Fruit fly (Drosophila melanogaster) whole organism, embryonic: ENCODE data around the gene SMC5.

ENCODE experiments used
- Aef1 ChIP-seq: fragments of 200-800 bp; sonication (Bioruptor generic); IDR thresholded peaks from 3 replicates; pipeline ENCODE4 v1.3.6; 2022; ENCODE audit warnings: missing biosample characterization, missing genetic modification characterization
- BEAF-32 ChIP-seq: fragments of 200-800 bp; sonication (Bioruptor generic); optimal IDR thresholded peaks from 3 replicates; lab custom pipeline; 2017; ENCODE audit warnings: missing biosample characterization, missing genetic modification characterization, mild to moderate bottlenecking, moderate library complexity, missing genetic modification reagents
- C15 ChIP-seq: fragments of 200-800 bp; sonication (Bioruptor generic); IDR thresholded peaks from 3 replicates; pipeline ENCODE4 v1.3.6; 2022; ENCODE audit warnings: missing biosample characterization, missing genetic modification characterization
- CG10366 ChIP-seq: fragments of 200-800 bp; sonication (Bioruptor generic); IDR thresholded peaks from 2 replicates; pipeline ENCODE4 v1.3.6; 2022; ENCODE audit warnings: missing biosample characterization, missing genetic modification characterization
- CG10979 ChIP-seq: fragments of 200-800 bp; sonication (Bioruptor generic); optimal IDR thresholded peaks from 2 replicates; lab custom pipeline; 2018; ENCODE audit warnings: missing biosample characterization, mild to moderate bottlenecking, missing genetic modification characterization, moderate library complexity
- CG12071 ChIP-seq: fragments of 200-800 bp; sonication (Bioruptor generic); optimal IDR thresholded peaks from 3 replicates; lab custom pipeline; 2018; ENCODE audit warnings: missing biosample characterization, mild to moderate bottlenecking, missing genetic modification characterization
- CG12104 ChIP-seq: fragments of 200-800 bp; sonication (Bioruptor generic); optimal IDR thresholded peaks from 3 replicates; lab custom pipeline; 2016; ENCODE audit warnings: missing biosample characterization, missing genetic modification characterization
- CG14710 ChIP-seq: fragments of 200-800 bp; sonication (Bioruptor generic); optimal IDR thresholded peaks from 3 replicates; lab custom pipeline; 2019; ENCODE audit warnings: missing biosample characterization, mild to moderate bottlenecking, missing genetic modification characterization, moderate library complexity
- CG15011 ChIP-seq: fragments of 200-800 bp; sonication (Bioruptor generic); optimal IDR thresholded peaks from 3 replicates; lab custom pipeline; 2018; ENCODE audit warnings: missing biosample characterization, mild to moderate bottlenecking, missing genetic modification characterization
- CG15514 ChIP-seq: fragments of 200-800 bp; sonication (Bioruptor generic); optimal IDR thresholded peaks from 3 replicates; lab custom pipeline; 2017; ENCODE audit warnings: missing biosample characterization, missing genetic modification characterization, mild to moderate bottlenecking, moderate library complexity, missing genetic modification reagents
- CG1603 ChIP-seq: fragments of 200-800 bp; sonication (Bioruptor generic); optimal IDR thresholded peaks from 2 replicates; lab custom pipeline; 2019; ENCODE audit warnings: missing biosample characterization, mild to moderate bottlenecking, missing genetic modification characterization, moderate library complexity
- CG17361 ChIP-seq: fragments of 200-800 bp; sonication (Bioruptor generic); IDR thresholded peaks from 3 replicates; pipeline ENCODE4 v1.3.6; 2022; ENCODE audit warnings: missing biosample characterization, missing genetic modification characterization
- CG18262 ChIP-seq: fragments of 200-800 bp; optimal IDR thresholded peaks from 3 replicates; lab custom pipeline; 2019; ENCODE audit warnings: missing biosample characterization, mild to moderate bottlenecking, missing genetic modification characterization, moderate library complexity
- CG2678 ChIP-seq: fragments of 200-800 bp; sonication (Bioruptor generic); optimal IDR thresholded peaks from 3 replicates; lab custom pipeline; 2019; ENCODE audit warnings: missing biosample characterization, mild to moderate bottlenecking, missing genetic modification characterization, moderate library complexity
- CG2875 ChIP-seq: fragments of 200-800 bp; sonication (Bioruptor generic); optimal IDR thresholded peaks from 2 replicates; lab custom pipeline; 2017; ENCODE audit warnings: missing biosample characterization, mild to moderate bottlenecking, missing genetic modification characterization, missing genetic modification reagents
- CG30020 ChIP-seq: fragments of 200-800 bp; optimal IDR thresholded peaks from 2 replicates; lab custom pipeline; 2019; ENCODE audit warnings: missing biosample characterization, mild to moderate bottlenecking, missing genetic modification characterization, moderate library complexity
- CG32767 ChIP-seq: fragments of 200-800 bp; sonication (Bioruptor generic); IDR thresholded peaks from 2 replicates; pipeline ENCODE4 v1.3.6; 2022; ENCODE audit warnings: missing biosample characterization, missing genetic modification characterization
- CG4328 ChIP-seq: fragments of 200-800 bp; sonication (Bioruptor generic); optimal IDR thresholded peaks from 3 replicates; lab custom pipeline; 2017; ENCODE audit warnings: missing biosample characterization, missing genetic modification reagents, missing genetic modification characterization
- CG5180 ChIP-seq: fragments of 200-800 bp; sonication (Bioruptor generic); optimal IDR thresholded peaks from 3 replicates; lab custom pipeline; 2017; ENCODE audit warnings: missing biosample characterization, missing genetic modification characterization, mild to moderate bottlenecking, moderate library complexity, missing genetic modification reagents
- CG6175 ChIP-seq: fragments of 200-800 bp; sonication (Bioruptor generic); IDR thresholded peaks from 3 replicates; pipeline ENCODE4 v1.3.6; 2022; ENCODE audit warnings: missing biosample characterization, missing genetic modification characterization
- CG6254 ChIP-seq: fragments of 200-800 bp; sonication (Bioruptor generic); optimal IDR thresholded peaks from 3 replicates; lab custom pipeline; 2017; ENCODE audit warnings: mild to moderate bottlenecking, missing biosample characterization, missing genetic modification reagents, missing genetic modification characterization
- CG7357 ChIP-seq: fragments of 200-800 bp; sonication (Bioruptor generic); IDR thresholded peaks from 3 replicates; pipeline ENCODE4 v1.3.6; 2022; ENCODE audit warnings: missing biosample characterization, missing genetic modification characterization
- CG9797 ChIP-seq: fragments of 200-800 bp; sonication (Bioruptor generic); optimal IDR thresholded peaks from 3 replicates; lab custom pipeline; 2018; ENCODE audit warnings: missing biosample characterization, mild to moderate bottlenecking, missing genetic modification characterization
- D19B ChIP-seq: fragments of 200-800 bp; sonication (Bioruptor generic); optimal IDR thresholded peaks from 2 replicates; lab custom pipeline; 2017; ENCODE audit warnings: missing biosample characterization, mild to moderate bottlenecking, missing genetic modification characterization
- Dip2 ChIP-seq: fragments of 200-800 bp; sonication (Bioruptor generic); IDR thresholded peaks from 2 replicates; pipeline ENCODE4 v1.3.6; 2022; ENCODE audit warnings: missing biosample characterization, missing genetic modification characterization
- Dp ChIP-seq: fragments of 200-800 bp; sonication (Bioruptor generic); optimal IDR thresholded peaks from 2 replicates; lab custom pipeline; 2018; ENCODE audit warnings: missing biosample characterization, mild to moderate bottlenecking, missing genetic modification characterization, moderate library complexity
- MESR4 ChIP-seq: fragments of 200-800 bp; sonication (Bioruptor generic); optimal IDR thresholded peaks from 2 replicates; lab custom pipeline; 2018; ENCODE audit warnings: missing biosample characterization, mild to moderate bottlenecking, missing genetic modification characterization, moderate library complexity
- Meics ChIP-seq: fragments of 200-800 bp; sonication (Bioruptor generic); optimal IDR thresholded peaks from 2 replicates; lab custom pipeline; 2017; ENCODE audit warnings: missing biosample characterization, mild to moderate bottlenecking, missing genetic modification characterization
- Mes4 ChIP-seq: fragments of 200-800 bp; sonication (Bioruptor generic); optimal IDR thresholded peaks from 2 replicates; lab custom pipeline; 2016; ENCODE audit warnings: missing biosample characterization, missing genetic modification characterization
- Opbp ChIP-seq: fragments of 200-800 bp; sonication (Bioruptor generic); IDR thresholded peaks from 3 replicates; pipeline ENCODE4 v1.3.6; 2022; ENCODE audit warnings: missing biosample characterization, missing genetic modification characterization; ENCODE audit not compliant: partially characterized antibody
- Ptx1 ChIP-seq: fragments of 200-800 bp; sonication (Bioruptor generic); IDR thresholded peaks from 2 replicates; pipeline ENCODE4 v1.3.6; 2022; ENCODE audit warnings: missing biosample characterization, missing genetic modification characterization
- al ChIP-seq: fragments of 200-800 bp; sonication (Bioruptor generic); IDR thresholded peaks from 2 replicates; pipeline ENCODE4 v1.3.6; 2022; ENCODE audit warnings: missing biosample characterization, missing genetic modification characterization
- btn ChIP-seq: fragments of 200-800 bp; sonication (Bioruptor generic); optimal IDR thresholded peaks from 2 replicates; lab custom pipeline; 2016; ENCODE audit warnings: missing biosample characterization, missing genetic modification characterization
- chinmo ChIP-seq: fragments of 200-800 bp; sonication (Bioruptor generic); IDR thresholded peaks from 4 replicates; pipeline ENCODE4 v1.3.6; 2022; ENCODE audit warnings: missing biosample characterization, missing genetic modification characterization; ENCODE audit not compliant: partially characterized antibody
- chn ChIP-seq: fragments of 200-800 bp; sonication (Bioruptor generic); optimal IDR thresholded peaks from 2 replicates; lab custom pipeline; 2016; ENCODE audit warnings: missing biosample characterization, missing genetic modification characterization
- emc ChIP-seq: fragments of 200-800 bp; sonication (Bioruptor generic); optimal IDR thresholded peaks from 2 replicates; lab custom pipeline; 2016; ENCODE audit warnings: missing biosample characterization, missing genetic modification characterization
- gfzf ChIP-seq: fragments of 200-800 bp; sonication (Bioruptor generic); optimal IDR thresholded peaks from 2 replicates; lab custom pipeline; 2016; ENCODE audit warnings: missing biosample characterization, mild to moderate bottlenecking, missing genetic modification characterization, moderate library complexity
- kah ChIP-seq: fragments of 200-800 bp; sonication (Bioruptor generic); optimal IDR thresholded peaks from 2 replicates; lab custom pipeline; 2018; ENCODE audit warnings: missing biosample characterization, mild to moderate bottlenecking, missing genetic modification characterization
- kni ChIP-seq: fragments of 200-800 bp; sonication (Bioruptor generic); optimal IDR thresholded peaks from 3 replicates; lab custom pipeline; 2017; ENCODE audit warnings: mild to moderate bottlenecking, missing biosample characterization, missing genetic modification reagents, missing genetic modification characterization
- nerfin-1 ChIP-seq: fragments of 200-800 bp; sonication (Bioruptor generic); optimal IDR thresholded peaks from 3 replicates; lab custom pipeline; 2019; ENCODE audit warnings: missing biosample characterization, mild to moderate bottlenecking, missing genetic modification characterization, moderate library complexity
- phol ChIP-seq: fragments of 200-800 bp; sonication (Bioruptor generic); optimal IDR thresholded peaks from 3 replicates; lab custom pipeline; 2018; ENCODE audit warnings: missing biosample characterization, mild to moderate bottlenecking, missing genetic modification characterization, moderate library complexity
- ranshi ChIP-seq: fragments of 200-800 bp; sonication (Bioruptor generic); IDR thresholded peaks from 2 replicates; pipeline ENCODE4 v1.3.6; 2022; ENCODE audit warnings: missing biosample characterization, missing genetic modification characterization
- repo ChIP-seq: fragments of 200-800 bp; sonication (Bioruptor generic); optimal IDR thresholded peaks from 2 replicates; lab custom pipeline; 2016; ENCODE audit warnings: missing biosample characterization, missing genetic modification characterization
- stwl ChIP-seq: fragments of 200-800 bp; sonication (Bioruptor generic); optimal IDR thresholded peaks from 3 replicates; lab custom pipeline; 2018; ENCODE audit warnings: missing biosample characterization, mild to moderate bottlenecking, missing genetic modification characterization, moderate library complexity
- tin ChIP-seq: fragments of 200-800 bp; sonication (Bioruptor generic); optimal IDR thresholded peaks from 3 replicates; lab custom pipeline; 2016; ENCODE audit warnings: missing biosample characterization, missing genetic modification characterization
- trem ChIP-seq: fragments of 200-800 bp; optimal IDR thresholded peaks from 3 replicates; lab custom pipeline; 2019; ENCODE audit warnings: missing biosample characterization, mild to moderate bottlenecking, missing genetic modification characterization, moderate library complexity
- unpg ChIP-seq: fragments of 200-800 bp; sonication (Bioruptor generic); optimal IDR thresholded peaks from 3 replicates; lab custom pipeline; 2018; ENCODE audit warnings: missing biosample characterization, mild to moderate bottlenecking, missing genetic modification characterization, moderate library complexity
- vvl ChIP-seq: fragments of 200-800 bp; sonication (Bioruptor generic); IDR thresholded peaks from 2 replicates; pipeline ENCODE4 v1.3.6; 2022; ENCODE audit warnings: missing biosample characterization, missing genetic modification characterization

SMC5 gene

DNA sequence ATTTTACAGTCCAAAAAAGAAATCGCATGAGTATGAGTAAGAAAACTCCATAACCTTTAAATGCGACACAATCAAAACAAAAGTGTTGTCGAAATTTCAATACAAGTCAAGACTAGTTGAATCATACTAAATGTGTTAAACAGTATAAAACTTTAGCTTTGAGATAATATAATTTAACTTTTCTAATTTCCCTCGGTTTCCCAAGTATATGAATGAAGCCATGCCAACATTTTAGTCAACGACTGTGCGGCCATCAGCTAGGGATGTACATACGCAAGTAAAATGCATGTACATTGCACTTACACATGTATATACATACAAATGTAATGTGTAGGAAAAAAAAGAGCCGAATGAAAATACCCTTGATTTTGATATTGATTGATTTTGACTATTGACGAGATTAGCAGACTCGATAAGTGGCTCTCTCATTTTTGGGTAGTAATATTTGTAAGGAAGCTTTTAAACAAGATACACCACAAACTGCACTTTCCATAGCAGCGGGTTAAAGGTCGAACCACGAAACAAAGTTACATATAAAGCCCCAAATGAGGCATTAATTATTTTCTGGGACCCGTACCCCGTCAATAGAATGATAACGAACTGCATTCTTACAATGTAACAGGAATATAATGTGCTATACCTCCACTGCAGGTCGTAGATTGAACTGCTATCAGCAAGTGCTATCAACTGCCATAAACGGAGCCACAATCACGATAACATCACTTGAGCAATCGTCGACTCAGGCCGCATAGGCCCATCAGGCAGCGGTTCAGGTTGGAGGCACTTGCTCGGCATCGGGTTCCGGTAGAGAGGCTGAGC, 44.7 kb upstream of the SMC5 start (continued):
- TF ChIP-seq vvl (GFP tag; lab: Robert Waterston, UW) (no peak), chn (GFP tag; lab: Kevin White, UChicago) (no peak), CG32767 (GFP tag; lab: Robert Waterston, UW) (0 out of 2 replicates have a peak, but pooled peaks have one; percentile 9), tin (GFP tag; lab: Kevin White, UChicago) (no peak), CG6175 (GFP tag; lab: Robert Waterston, UW) (no peak), Ptx1 (no peak), CG10979 (tag; lab: Kevin White, UChicago) (peak; percentile 33), kah (no peak), repo (no peak), CG2875 (peak; percentile 26), kni (no peak)

DNA sequence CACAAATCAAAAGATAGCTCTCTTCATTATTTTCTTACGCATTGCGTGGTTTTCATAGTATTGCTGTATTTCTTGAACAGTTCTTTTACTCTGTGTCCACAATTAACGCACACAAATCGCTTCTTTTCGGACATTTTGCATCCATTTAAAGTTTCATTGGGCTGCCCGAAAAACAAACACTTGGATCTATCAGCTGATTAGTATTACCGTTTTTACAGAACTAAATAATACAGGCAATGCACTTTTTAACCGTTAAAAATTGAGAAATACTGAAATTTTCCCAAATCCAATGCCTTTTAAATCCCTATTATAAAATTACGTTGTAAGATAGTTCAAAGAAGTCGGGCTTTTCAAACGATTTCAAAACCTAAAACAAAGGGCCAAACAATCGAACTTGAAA, 39.9 kb upstream of the SMC5 start, which contains the start of gene Arv1:
TSS of gene Arv1 (minus strand) at position 226 of the 400 bp plus-strand sequence.
- TF ChIP-seq CG10366 (no peak), ranshi (no peak), CG9797 (GFP tag; lab: Kevin White, UChicago) (peak; percentile 61), BEAF-32 (GFP tag; lab: Kevin White, UChicago) (peak; percentile 9), CG18262 (tag; lab: Kevin White, UChicago) (no peak), al (GFP tag; lab: Robert Waterston, UW) (no peak), emc (no peak), MESR4 (GFP tag; lab: Kevin White, UChicago) (peak; percentile 54), CG1603 (tag; lab: Kevin White, UChicago) (peak; percentile 28), CG7357 (no peak), CG15514 (GFP tag; lab: Kevin White, UChicago) (no peak), Dp (GFP tag; lab: Kevin White, UChicago) (peak; percentile 30), Dip2 (no peak), Opbp (peak; percentile 14; the same call in 1 of the 3 replicates), Mes4 (GFP tag; lab: Kevin White, UChicago) (no peak), CG12071 (GFP tag; lab: Kevin White, UChicago) (no peak), stwl (peak; percentile 57), btn (GFP tag; lab: Kevin White, UChicago) (no peak), CG30020 (tag; lab: Kevin White, UChicago) (peak; percentile 48), nerfin-1 (tag; lab: Kevin White, UChicago) (no peak), chinmo (peak; percentile 72; the same call in 1 of the 4 replicates), unpg (GFP tag; lab: Kevin White, UChicago) (no peak), phol (peak; percentile 22), CG4328 (GFP tag; lab: Kevin White, UChicago) (no peak), CG17361 (no peak), Meics (GFP tag; lab: Kevin White, UChicago) (no peak), Aef1 (GFP tag; lab: Robert Waterston, UW) (no peak), CG12104 (GFP tag; lab: Kevin White, UChicago) (no peak), CG15011 (GFP tag; lab: Kevin White, UChicago) (no peak), gfzf (GFP tag; lab: Kevin White, UChicago) (peak; percentile 81), CG2678 (tag; lab: Kevin White, UChicago) (no peak), CG6254 (no peak), CG14710 (tag; lab: Kevin White, UChicago) (peak; percentile 7), C15 (GFP tag; lab: Robert Waterston, UW) (no peak), trem (tag; lab: Kevin White, UChicago) (peak; percentile 27), D19B (GFP tag; lab: Kevin White, UChicago) (no peak), CG5180 (GFP tag; lab: Kevin White, UChicago) (no peak)
